Worm (Caenorhabditis elegans) whole organism, L4 larva: ENCODE data around the gene pha-1.
A peak's percentile ranks its signal among the peaks of the same experiment; 100 is the strongest.

ENCODE experiments used
- F10B5.3 ChIP-seq: sonication (generic microtip); optimal IDR thresholded peaks from 2 replicates; lab custom pipeline; 2016; ENCODE audit warnings: mild to moderate bottlenecking, missing genetic modification characterization, missing compliant biosample characterization
- F37D6.2 ChIP-seq: sonication (generic microtip); optimal IDR thresholded peaks from 2 replicates; lab custom pipeline; 2016; ENCODE audit warnings: mild to moderate bottlenecking, missing genetic modification characterization, missing compliant biosample characterization
- F44E2.7 ChIP-seq: fragments of 200-800 bp; sonication (Bioruptor generic); IDR thresholded peaks from 2 replicates; pipeline ENCODE4 v2.1.2; 2022; ENCODE audit warnings: missing genetic modification characterization, missing compliant biosample characterization
- R02D3.7 ChIP-seq: fragments of 150-350 bp; sonication (generic microtip); optimal IDR thresholded peaks from 3 replicates; lab custom pipeline; 2014; ENCODE audit warnings: missing biosample characterization, missing genetic modification characterization
- Y48G9A.11 ChIP-seq: fragments of 200-800 bp; sonication (Bioruptor generic); IDR thresholded peaks from 2 replicates; pipeline ENCODE4 v1.3.6; 2022; ENCODE audit warnings: missing genetic modification reagents, missing genetic modification characterization, missing compliant biosample characterization
- Y5F2A.4 ChIP-seq: fragments of 200-800 bp; sonication (Bioruptor generic); optimal IDR thresholded peaks from 2 replicates; lab custom pipeline; 2018; ENCODE audit warnings: mild to moderate bottlenecking, missing genetic modification characterization, missing compliant biosample characterization
- Y75B8A.6 ChIP-seq: fragments of 200-800 bp; sonication (Bioruptor generic); IDR thresholded peaks from 2 replicates; pipeline ENCODE4 v1.3.6; 2022; ENCODE audit warnings: missing genetic modification reagents, missing genetic modification characterization, missing compliant biosample characterization
- ZK337.2 ChIP-seq: fragments of 200-800 bp; sonication (Bioruptor generic); IDR thresholded peaks from 2 replicates; pipeline ENCODE4 v1.3.6; 2022; ENCODE audit warnings: missing genetic modification reagents, missing genetic modification characterization, missing compliant biosample characterization
- ZK546.5 ChIP-seq, 2 experiments: sonication (generic microtip); optimal IDR thresholded peaks; 2 replicates each; lab custom pipeline; 2017; ENCODE audit warnings: missing biosample characterization in 2 of 2, missing genetic modification characterization in 2 of 2
- aha-1 ChIP-seq: fragments of 150-350 bp; peaks from one replicate; lab custom pipeline; 2014; ENCODE audit warnings: missing biosample characterization, missing genetic modification characterization
- aly-2 ChIP-seq: sonication (generic microtip); optimal IDR thresholded peaks from 2 replicates; lab custom pipeline; 2018; ENCODE audit warnings: missing biosample characterization, missing genetic modification characterization
- ama-1 ChIP-seq: fragments of 150-350 bp; optimal IDR thresholded peaks from 2 replicates; lab custom pipeline; 2014; ENCODE audit warnings: inconsistent platforms, mixed read lengths
- arid-1 ChIP-seq: fragments of 200-800 bp; sonication (Bioruptor generic); conservative IDR thresholded peaks from 2 replicates; pipeline ENCODE4 v1.3.6; 2022; ENCODE audit warnings: missing genetic modification reagents, missing genetic modification characterization, missing compliant biosample characterization
- ceh-82 ChIP-seq: sonication (generic microtip); optimal IDR thresholded peaks from 2 replicates; lab custom pipeline; 2017; ENCODE audit warnings: missing biosample characterization, missing genetic modification characterization
- ces-1 ChIP-seq: fragments of 150-350 bp; sonication (generic microtip); optimal IDR thresholded peaks from 4 replicates; lab custom pipeline; 2014; ENCODE audit warnings: missing biosample characterization, missing genetic modification reagents, missing genetic modification characterization
- daf-8 ChIP-seq: fragments of 200-800 bp; sonication (Bioruptor generic); IDR thresholded peaks from 2 replicates; pipeline ENCODE4 v1.3.6; 2022; ENCODE audit warnings: missing genetic modification characterization, missing compliant biosample characterization
- dmd-8 ChIP-seq: fragments of 200-800 bp; sonication (Bioruptor generic); IDR thresholded peaks from 2 replicates; pipeline ENCODE4 v1.3.6; 2022; ENCODE audit warnings: missing genetic modification characterization, missing compliant biosample characterization
- duxl-1 ChIP-seq: sonication (generic microtip); optimal IDR thresholded peaks from 2 replicates; lab custom pipeline; 2016; ENCODE audit warnings: mild to moderate bottlenecking, missing genetic modification characterization, moderate library complexity, missing compliant biosample characterization; ENCODE audit not compliant: poor library complexity
- dve-1 ChIP-seq: sonication (generic microtip); optimal IDR thresholded peaks from 2 replicates; lab custom pipeline; 2017; ENCODE audit warnings: antibody characterized with exemption, mild to moderate bottlenecking, missing genetic modification characterization, missing compliant biosample characterization; ENCODE audit not compliant: insufficient read depth
- fos-1 ChIP-seq: fragments of 150-350 bp; optimal IDR thresholded peaks from 2 replicates; lab custom pipeline; 2014; ENCODE audit warnings: missing biosample characterization, missing genetic modification characterization
- gei-8 ChIP-seq: fragments of 200-800 bp; sonication (Bioruptor generic); optimal IDR thresholded peaks from 2 replicates; lab custom pipeline; 2018; ENCODE audit warnings: mild to moderate bottlenecking, missing genetic modification characterization, missing compliant biosample characterization
- hif-1 ChIP-seq, 2 experiments: sonication (generic microtip); optimal IDR thresholded peaks; 2 replicates each; lab custom pipeline; 2016 to 2017; ENCODE audit warnings: missing compliant biosample characterization in 2 of 2, missing genetic modification characterization in 2 of 2, missing genetic modification reagents in 2 of 2, missing genotype in 2 of 2, mild to moderate bottlenecking in 1 of 2
- hmg-1.1 ChIP-seq: fragments of 200-800 bp; sonication (Bioruptor generic); IDR thresholded peaks from 2 replicates; pipeline ENCODE4 v1.3.6; 2022; ENCODE audit warnings: missing genetic modification reagents, missing genetic modification characterization, missing compliant biosample characterization
- jun-1 ChIP-seq: fragments of 150-350 bp; optimal IDR thresholded peaks from 2 replicates; lab custom pipeline; 2014; ENCODE audit warnings: missing biosample characterization, missing genetic modification reagents, missing genetic modification characterization
- lim-7 ChIP-seq: fragments of 200-800 bp; sonication (Bioruptor generic); IDR thresholded peaks from 2 replicates; pipeline ENCODE4 v1.3.6; 2022; ENCODE audit warnings: missing genetic modification characterization, missing compliant biosample characterization
- lin-1 ChIP-seq: fragments of 200-800 bp; sonication (Bioruptor generic); IDR thresholded peaks from 2 replicates; pipeline ENCODE4 v1.3.6; 2022; ENCODE audit warnings: missing genetic modification reagents, missing genetic modification characterization, missing compliant biosample characterization
- lin-29 ChIP-seq: fragments of 200-800 bp; sonication (Bioruptor generic); IDR thresholded peaks from 2 replicates; pipeline ENCODE4 v1.3.6; 2022; ENCODE audit warnings: missing genetic modification reagents, missing genetic modification characterization, missing compliant biosample characterization
- madf-9 ChIP-seq: fragments of 200-800 bp; sonication (Bioruptor generic); conservative IDR thresholded peaks from 2 replicates; pipeline ENCODE4 v1.3.6; 2022; ENCODE audit warnings: missing genetic modification reagents, missing genetic modification characterization, missing compliant biosample characterization
- mdl-1 ChIP-seq, 2 experiments: fragments of 150-350 bp in 1 of 2; sonication (generic microtip) in 1 of 2; optimal IDR thresholded peaks; 2 replicates each; lab custom pipeline; 2014 to 2017; ENCODE audit warnings: missing biosample characterization in 2 of 2, missing genetic modification characterization in 2 of 2
- mep-1 ChIP-seq: fragments of 150-350 bp; sonication (generic microtip); optimal IDR thresholded peaks from 3 replicates; lab custom pipeline; 2014; ENCODE audit warnings: missing biosample characterization, missing genetic modification characterization
- mes-2 ChIP-seq: sonication (generic microtip); optimal IDR thresholded peaks from 2 replicates; lab custom pipeline; 2016; ENCODE audit warnings: missing genotype, mild to moderate bottlenecking, missing genetic modification characterization, missing compliant biosample characterization; ENCODE audit not compliant: poor library complexity, severe bottlenecking
- mxl-2 ChIP-seq: fragments of 200-800 bp; sonication (Bioruptor generic); conservative IDR thresholded peaks from 2 replicates; pipeline ENCODE4 v1.3.6; 2022; ENCODE audit warnings: missing genetic modification reagents, missing genetic modification characterization, missing compliant biosample characterization
- nhr-102 ChIP-seq: sonication (generic microtip); optimal IDR thresholded peaks from 2 replicates; lab custom pipeline; 2016; ENCODE audit warnings: mild to moderate bottlenecking, missing genetic modification characterization, moderate library complexity, missing compliant biosample characterization
- nhr-111 ChIP-seq: fragments of 200-800 bp; sonication (Bioruptor generic); optimal IDR thresholded peaks from 2 replicates; lab custom pipeline; 2018; ENCODE audit warnings: mild to moderate bottlenecking, missing genetic modification characterization, missing compliant biosample characterization
- nhr-237 ChIP-seq: sonication (generic microtip); optimal IDR thresholded peaks from 2 replicates; lab custom pipeline; 2017; ENCODE audit warnings: missing biosample characterization, missing genetic modification characterization
- nhr-25 ChIP-seq: sonication (generic microtip); optimal IDR thresholded peaks from 2 replicates; lab custom pipeline; 2017; ENCODE audit warnings: missing genetic modification characterization, mild to moderate bottlenecking, missing compliant biosample characterization, antibody characterized with exemption, moderate library complexity, borderline replicate concordance; ENCODE audit not compliant: insufficient read depth
- nhr-42 ChIP-seq: fragments of 200-800 bp; sonication (Bioruptor generic); IDR thresholded peaks from 2 replicates; pipeline ENCODE4 v1.3.6; 2022; ENCODE audit warnings: missing genetic modification characterization, missing compliant biosample characterization
- nhr-6 ChIP-seq: fragments of 150-350 bp; optimal IDR thresholded peaks from 2 replicates; lab custom pipeline; 2014; ENCODE audit warnings: missing biosample characterization, missing genetic modification characterization
- nhr-76 ChIP-seq: fragments of 150-350 bp; optimal IDR thresholded peaks from 2 replicates; lab custom pipeline; 2014; ENCODE audit warnings: missing biosample characterization, missing genetic modification characterization
- nhr-77 ChIP-seq: fragments of 150-350 bp; optimal IDR thresholded peaks from 2 replicates; lab custom pipeline; 2014; ENCODE audit warnings: missing biosample characterization, missing genetic modification characterization
- pqm-1 ChIP-seq: sonication (generic microtip); optimal IDR thresholded peaks from 2 replicates; lab custom pipeline; 2017; ENCODE audit warnings: missing biosample characterization, missing genetic modification characterization
- saeg-2 ChIP-seq: fragments of 200-800 bp; sonication (Bioruptor generic); IDR thresholded peaks from 2 replicates; pipeline ENCODE4 v1.3.6; 2022; ENCODE audit warnings: missing genetic modification reagents, missing genetic modification characterization, missing compliant biosample characterization
- tag-97 ChIP-seq: fragments of 200-800 bp; sonication (Bioruptor generic); IDR thresholded peaks from 2 replicates; pipeline ENCODE4 v1.3.6; 2022; ENCODE audit warnings: missing genetic modification characterization, missing compliant biosample characterization
- unc-39 ChIP-seq: sonication (generic microtip); optimal IDR thresholded peaks from 2 replicates; lab custom pipeline; 2017; ENCODE audit warnings: missing biosample characterization, missing genetic modification characterization
- unc-62 ChIP-seq, 3 experiments: fragments of 150-350 bp in 1 of 3; sonication (generic microtip); optimal IDR thresholded peaks in 2 of 3; peaks in 1 of 3; 1 replicate in 1 of 3; 2 replicates in 2 of 3; lab custom pipeline; 2014 to 2017; ENCODE audit warnings: missing biosample characterization in 3 of 3, missing genetic modification characterization in 3 of 3, missing genetic modification reagents in 3 of 3, missing genotype in 1 of 3
- zag-1 ChIP-seq: fragments of 150-350 bp; optimal IDR thresholded peaks from 2 replicates; lab custom pipeline; 2014; ENCODE audit warnings: missing biosample characterization, missing genetic modification characterization
- zfp-3 ChIP-seq: fragments of 200-800 bp; sonication (Bioruptor generic); conservative IDR thresholded peaks from 2 replicates; pipeline ENCODE4 v1.3.6; 2022; ENCODE audit warnings: missing genetic modification reagents, missing genetic modification characterization, missing compliant biosample characterization
- zip-11 ChIP-seq: fragments of 200-800 bp; sonication (Bioruptor generic); IDR thresholded peaks from 2 replicates; pipeline ENCODE4 v1.3.6; 2022; ENCODE audit warnings: missing genetic modification characterization, missing compliant biosample characterization
- ztf-11 ChIP-seq: fragments of 150-350 bp; optimal IDR thresholded peaks from 2 replicates; lab custom pipeline; 2014; ENCODE audit warnings: missing biosample characterization, missing genetic modification characterization
- ztf-7 ChIP-seq: fragments of 150-350 bp; optimal IDR thresholded peaks from 2 replicates; lab custom pipeline; 2014; ENCODE audit warnings: missing biosample characterization, missing genetic modification characterization

pha-1 gene

DNA sequence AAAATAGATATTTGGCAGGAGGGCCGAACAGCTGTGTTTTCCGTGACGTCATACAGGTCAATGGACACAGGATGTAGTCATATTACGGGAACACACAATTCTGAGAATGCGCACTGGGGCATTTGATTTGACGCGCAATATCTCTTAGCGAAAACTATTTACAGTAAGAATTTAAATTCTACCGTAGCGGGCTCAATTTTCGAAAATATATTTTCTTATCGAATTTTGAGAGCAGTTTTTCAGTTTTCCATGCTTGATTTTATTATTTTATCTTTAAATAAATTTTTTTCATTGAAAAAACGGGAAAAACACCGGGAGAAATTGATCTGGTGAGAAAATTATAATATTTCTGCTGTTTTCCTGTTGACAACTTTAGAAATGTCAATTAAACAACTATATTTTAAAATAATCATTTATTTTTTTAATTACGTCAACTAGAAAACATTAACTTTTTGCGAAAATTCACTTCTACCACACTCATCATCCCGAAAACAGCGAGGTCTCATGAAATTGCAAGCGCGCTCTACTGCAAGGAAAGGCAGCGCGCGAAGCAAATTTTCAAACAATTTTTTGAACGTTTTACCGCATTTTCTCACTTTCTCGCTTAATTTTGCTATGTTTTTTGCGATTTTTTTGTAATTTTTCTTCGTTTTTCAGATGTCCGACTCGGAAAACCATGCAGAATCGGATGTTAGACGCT, 10.4 kb downstream of the pha-1 start, which contains the start of the genes Y47D3A.1 and pola-1:
TSS of gene Y47D3A.1 (minus strand) at position 51 of the 700 bp plus-strand sequence.
TSS of gene pola-1 (plus strand) at position 658 of the 700 bp plus-strand sequence.
- no peak for TF ChIP-seq nhr-25 (tag; lab: Kevin White, UChicago)
- TF ChIP-seq hif-1 (tag; optimal IDR thresholded peaks at IDR 0.05; lab: Kevin White, UChicago), result peak in 1 of 2 experiments; percentile 84
- peak; percentile 1 for TF ChIP-seq nhr-102 (tag; lab: Kevin White, UChicago)
- no peak for TF ChIP-seq nhr-237 (tag; lab: Kevin White, UChicago)
- no peak for TF ChIP-seq lim-7 (GFP tag; lab: Robert Waterston, UW)
- TF ChIP-seq arid-1 (GFP tag; lab: Robert Waterston, UW), result 0 out of 2 replicates have a peak, but pooled peaks have one; percentile 61
- no peak for TF ChIP-seq unc-39 (tag; lab: Kevin White, UChicago)
- TF ChIP-seq ama-1 (lab: Kevin White, UChicago), result no peak
- TF ChIP-seq ZK546.5 (tag; optimal IDR thresholded peaks at IDR 0.05; lab: Kevin White, UChicago), result no peak
- no peak for TF ChIP-seq saeg-2 (GFP tag; lab: Robert Waterston, UW)
- peak; percentile 64 for TF ChIP-seq nhr-77
- TF ChIP-seq aly-2 (tag; lab: Kevin White, UChicago), result no peak
- no peak for TF ChIP-seq ceh-82 (tag; lab: Kevin White, UChicago)
- peak; percentile 96 for TF ChIP-seq mes-2 (tag; lab: Kevin White, UChicago)
- TF ChIP-seq nhr-6, result peak; percentile 80
- no peak for TF ChIP-seq lin-29 (GFP tag; lab: Robert Waterston, UW)
- TF ChIP-seq Y48G9A.11 (GFP tag; lab: Robert Waterston, UW), result 0 out of 2 replicates have a peak, but pooled peaks have one; percentile 43
- no peak for TF ChIP-seq ztf-7 (tag; lab: Kevin White, UChicago)
- TF ChIP-seq ces-1, result no peak
- TF ChIP-seq fos-1 (tag; lab: Kevin White, UChicago), result no peak
- TF ChIP-seq F44E2.7 (GFP tag; lab: Robert Waterston, UW), result no peak
- TF ChIP-seq hmg-1.1 (GFP tag; lab: Robert Waterston, UW), result peak; percentile 74
- peak in 1 of 2 experiments; percentile 43 for TF ChIP-seq mdl-1 (tag; optimal IDR thresholded peaks at IDR 0.05; lab: Kevin White, UChicago)
- no peak for TF ChIP-seq zfp-3 (GFP tag; lab: Robert Waterston, UW)
- TF ChIP-seq tag-97, result no peak
- 0 out of 2 replicates have a peak, but pooled peaks have one; percentile 23 for TF ChIP-seq madf-9
- TF ChIP-seq nhr-76 (tag; lab: Kevin White, UChicago), result no peak
- TF ChIP-seq unc-62 (GFP tag; optimal IDR thresholded peaks at IDR 0.05 in 1 of 2; lab: Kevin White, UChicago), result peak in 1 of 2 experiments; percentile 82
- no peak for TF ChIP-seq unc-62 (tag; optimal IDR thresholded peaks at IDR 0.05; lab: Kevin White, UChicago)
- TF ChIP-seq duxl-1, result peak; percentile 66
- peak; percentile 20 for TF ChIP-seq F37D6.2 (tag; lab: Kevin White, UChicago)
- no peak for TF ChIP-seq zip-11 (GFP tag; lab: Robert Waterston, UW)
- no peak for TF ChIP-seq lin-1 (GFP tag; lab: Robert Waterston, UW)
- TF ChIP-seq pqm-1 (tag; lab: Kevin White, UChicago), result no peak
- TF ChIP-seq F10B5.3, result no peak
- TF ChIP-seq ztf-11 (tag; lab: Kevin White, UChicago), result no peak
- no peak for TF ChIP-seq nhr-111
- no peak for TF ChIP-seq gei-8 (GFP tag; lab: Kevin White, UChicago)
- peak; percentile 81 for TF ChIP-seq dve-1 (tag; lab: Kevin White, UChicago)
- TF ChIP-seq dmd-8 (GFP tag; lab: Robert Waterston, UW), result no peak
- no peak for TF ChIP-seq R02D3.7 (tag; lab: Kevin White, UChicago)
- TF ChIP-seq daf-8, result no peak
- no peak for TF ChIP-seq jun-1 (tag; lab: Kevin White, UChicago)
- TF ChIP-seq aha-1 (tag; lab: Kevin White, UChicago), result peak; percentile 84
- TF ChIP-seq Y75B8A.6 (GFP tag; lab: Robert Waterston, UW), result no peak
- TF ChIP-seq mxl-2 (GFP tag; lab: Robert Waterston, UW), result no peak
- peak; percentile 86 for TF ChIP-seq mep-1
- no peak for TF ChIP-seq nhr-42 (GFP tag; lab: Robert Waterston, UW)
- TF ChIP-seq zag-1 (tag; lab: Kevin White, UChicago), result no peak
- TF ChIP-seq ZK337.2 (GFP tag; lab: Robert Waterston, UW), result no peak
- TF ChIP-seq Y5F2A.4 (GFP tag; lab: Kevin White, UChicago), result no peak
